Worm (Caenorhabditis elegans): ENCODE data around the gene C50E3.5.
"Not testable (repeated sequence)": the region's sequence is repeated elsewhere in the genome, so short reads cannot be mapped to it uniquely, and the experiment has no call there.

Gene C50E3.5

DNA sequence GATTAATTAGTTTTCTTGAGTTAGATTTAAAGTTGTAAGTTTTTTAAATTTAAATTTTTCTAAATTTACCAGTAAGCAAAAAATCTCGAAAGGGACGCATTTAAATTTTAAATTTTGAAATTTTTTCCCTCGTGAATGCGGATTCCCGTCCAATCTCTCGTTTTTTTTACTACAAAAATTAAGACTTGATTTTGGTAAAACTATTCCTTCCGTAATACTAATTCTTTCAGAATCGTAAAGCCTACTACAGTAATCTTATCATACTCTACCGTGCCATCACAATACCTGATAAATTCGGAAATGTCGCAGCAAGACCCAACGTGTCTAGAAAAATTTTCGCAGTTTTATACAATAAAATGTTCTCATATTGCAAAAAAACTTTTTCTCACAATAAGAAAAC lies 42.6 kb upstream of the C50E3.5 start, which contains the start of the genes C54F6.19 and nhx-3:
Gene C54F6.19, plus strand, starts transcription at position 301 of the 400 bp plus-strand sequence.
Gene nhx-3, minus strand, starts transcription at position 337 of the 400 bp plus-strand sequence.
- TF ChIP-seq che-1 (tag; optimal IDR thresholded peaks at IDR 0.05) (no peak), elt-4 (tag; optimal IDR thresholded peaks at IDR 0.05) (no peak), ceh-2 (tag; optimal IDR thresholded peaks at IDR 0.05) (no peak), nhr-232 (tag; optimal IDR thresholded peaks at IDR 0.05) (no peak), npax-4 (tag; optimal IDR thresholded peaks at IDR 0.05) (no peak), tbx-7 (tag; optimal IDR thresholded peaks at IDR 0.05) (no peak), ceh-22 (tag; optimal IDR thresholded peaks at IDR 0.05) (no peak), sox-4 (tag; optimal IDR thresholded peaks at IDR 0.05) (no peak), dve-1 (tag; optimal IDR thresholded peaks at IDR 0.05) (no peak), pha-4 (tag; optimal IDR thresholded peaks at IDR 0.05) (no peak), unc-42 (tag; optimal IDR thresholded peaks at IDR 0.05) (no peak), F13H6.1 (tag; optimal IDR thresholded peaks at IDR 0.05) (no peak), pag-3 (tag; optimal IDR thresholded peaks at IDR 0.05; ENCODE audit: borderline replicate concordance) (no peak), C08G9.2 (tag; optimal IDR thresholded peaks at IDR 0.05) (no peak), unc-3 (GFP tag; conservative IDR thresholded peaks at IDR 0.05) (no peak), unc-3 (tag; optimal IDR thresholded peaks at IDR 0.05) (no peak), Y22D7AL.16 (tag; optimal IDR thresholded peaks at IDR 0.05) (no peak), ceh-9 (tag; optimal IDR thresholded peaks at IDR 0.05) (no peak)

ce11 chrV:7547479-7547878 lies 40.3 kb upstream of the C50E3.5 start, which contains the start of gene ftn-1:
TSS of gene ftn-1 (minus strand) at chrV:7547579.
- no peak for TF ChIP-seq unc-42 (tag; optimal IDR thresholded peaks at IDR 0.05)
- TF ChIP-seq pat-9 (tag; optimal IDR thresholded peaks at IDR 0.05): no peak
- TF ChIP-seq sdc-2 (tag; optimal IDR thresholded peaks at IDR 0.05): no peak
- TF ChIP-seq nhr-11 (tag; optimal IDR thresholded peaks at IDR 0.05): no peak
- no peak for TF ChIP-seq C38D4.7 (GFP tag; optimal IDR thresholded peaks at IDR 0.05)
- no peak for TF ChIP-seq ceh-2 (tag; optimal IDR thresholded peaks at IDR 0.05)
- no peak for TF ChIP-seq npax-4 (tag; optimal IDR thresholded peaks at IDR 0.05)
- TF ChIP-seq ama-1 (optimal IDR thresholded peaks at IDR 0.05): no peak
- no peak for TF ChIP-seq unc-55 (GFP tag; optimal IDR thresholded peaks at IDR 0.05)
- TF ChIP-seq ceh-30 (tag; optimal IDR thresholded peaks at IDR 0.05): no peak
- no peak for TF ChIP-seq lin-11 (tag; optimal IDR thresholded peaks at IDR 0.05)
- no peak for TF ChIP-seq lim-6 (tag; optimal IDR thresholded peaks at IDR 0.05)
- no peak for TF ChIP-seq hlh-30 (tag; optimal IDR thresholded peaks at IDR 0.05; ENCODE audit: insufficient read depth)
- no peak for TF ChIP-seq elt-2 (tag; optimal IDR thresholded peaks at IDR 0.05)
- TF ChIP-seq tbx-2 (tag; optimal IDR thresholded peaks at IDR 0.05): no peak
- TF ChIP-seq ceh-6 (GFP tag; optimal IDR thresholded peaks at IDR 0.05): no peak
- TF ChIP-seq ceh-22 (tag; optimal IDR thresholded peaks at IDR 0.05): no peak
- TF ChIP-seq pha-4 (tag; optimal IDR thresholded peaks at IDR 0.05): no peak

DNA sequence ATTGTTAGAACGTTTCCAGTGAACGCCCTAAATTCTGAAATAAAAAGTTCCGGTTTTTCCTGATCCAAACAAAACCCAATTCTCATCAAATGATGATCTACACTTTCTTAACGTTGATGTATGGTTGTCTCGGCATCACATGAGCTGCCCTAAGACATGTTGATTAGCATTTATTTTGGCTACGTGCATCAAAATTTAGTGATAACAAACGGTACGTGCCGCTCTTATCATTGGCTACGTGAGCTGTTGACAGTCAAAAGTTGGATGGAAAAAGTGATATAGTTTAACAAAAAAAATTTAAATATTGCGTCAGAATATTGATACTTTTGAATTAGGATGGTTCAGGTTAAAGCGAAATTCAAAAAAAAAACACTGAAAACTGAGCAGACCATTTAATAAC lies 39.8 kb upstream of the C50E3.5 start:
- no peak for TF ChIP-seq ama-1 (optimal IDR thresholded peaks at IDR 0.05)
- TF ChIP-seq elt-2 (tag; optimal IDR thresholded peaks at IDR 0.05): peak; percentile 72

ce11 chrV:7548499-7548898 lies 39.3 kb upstream of the C50E3.5 start:
- TF ChIP-seq unc-3 (GFP tag; conservative IDR thresholded peaks at IDR 0.05) (0 out of 2 replicates have a peak, but pooled peaks have one; percentile 25), che-1 (tag; optimal IDR thresholded peaks at IDR 0.05) (peak; percentile 15)
- not testable (repeated sequence) for TF ChIP-seq unc-3 (tag; optimal IDR thresholded peaks at IDR 0.05)

ce11 chrV:7551821-7552220 lies 36.0 kb upstream of the C50E3.5 start, which contains the start of gene F19F10.3:
TSS of gene F19F10.3 (plus strand) at chrV:7552121.
- no peak for TF ChIP-seq sox-4 (tag; optimal IDR thresholded peaks at IDR 0.05)
- TF ChIP-seq sdc-2 (tag; optimal IDR thresholded peaks at IDR 0.05): no peak
- TF ChIP-seq C08G9.2 (tag; optimal IDR thresholded peaks at IDR 0.05): no peak
- no peak for TF ChIP-seq unc-3 (GFP tag; conservative IDR thresholded peaks at IDR 0.05)
- no peak for TF ChIP-seq unc-3 (tag; optimal IDR thresholded peaks at IDR 0.05)
- TF ChIP-seq ceh-22 (tag; optimal IDR thresholded peaks at IDR 0.05): no peak
- no peak for TF ChIP-seq fkh-10 (GFP tag; optimal IDR thresholded peaks at IDR 0.05)
- no peak for TF ChIP-seq pax-1 (tag; optimal IDR thresholded peaks at IDR 0.05)
- no peak for TF ChIP-seq T23F11.4 (GFP tag; optimal IDR thresholded peaks at IDR 0.05)
- no peak for TF ChIP-seq hlh-8 (tag; optimal IDR thresholded peaks at IDR 0.05)
- no peak for TF ChIP-seq madf-2 (tag; optimal IDR thresholded peaks at IDR 0.05)
- no peak for TF ChIP-seq eyg-1 (tag; optimal IDR thresholded peaks at IDR 0.05)
- TF ChIP-seq ahr-1 (tag; optimal IDR thresholded peaks at IDR 0.05): no peak
- no peak for TF ChIP-seq nhr-232 (tag; optimal IDR thresholded peaks at IDR 0.05)
